ENCODE assay signal across 1 worm cellular context in genomic region chrIII:2100842-2101241, ce11.
TF ChIP-seq lines count a peak whose summit lies in the region.

No protein-coding gene starts in this region.

TF ChIP-seq in whole organism, L1 larva, 84 proteins besides CTCF, POLR2A, EP300 and RAD21 (continued from another document):
- no peak for TF ChIP-seq C34B4.2 (tag; optimal IDR thresholded peaks at IDR 0.05; lab: Kevin White, UChicago)
